Worm (Caenorhabditis elegans) whole organism, L4 larva: ENCODE results near the gene srw-24.

ENCODE experiments used
- R02D3.7 ChIP-seq: fragments of 150-350 bp; sonication (generic microtip); optimal IDR thresholded peaks from 3 replicates; lab custom pipeline; 2014; ENCODE audit warnings: missing biosample characterization, missing genetic modification characterization
- Y105C5A.15 ChIP-seq: fragments of 200-800 bp; sonication (Bioruptor generic); IDR thresholded peaks from 2 replicates; pipeline ENCODE4 v1.3.6; 2022; ENCODE audit warnings: missing genetic modification characterization, missing compliant biosample characterization
- Y48G9A.11 ChIP-seq: fragments of 200-800 bp; sonication (Bioruptor generic); IDR thresholded peaks from 2 replicates; pipeline ENCODE4 v1.3.6; 2022; ENCODE audit warnings: missing genetic modification reagents, missing genetic modification characterization, missing compliant biosample characterization
- ZK337.2 ChIP-seq: fragments of 200-800 bp; sonication (Bioruptor generic); IDR thresholded peaks from 2 replicates; pipeline ENCODE4 v1.3.6; 2022; ENCODE audit warnings: missing genetic modification reagents, missing genetic modification characterization, missing compliant biosample characterization
- ama-1 ChIP-seq: fragments of 150-350 bp; optimal IDR thresholded peaks from 2 replicates; lab custom pipeline; 2014; ENCODE audit warnings: inconsistent platforms, mixed read lengths
- arid-1 ChIP-seq: fragments of 200-800 bp; sonication (Bioruptor generic); conservative IDR thresholded peaks from 2 replicates; pipeline ENCODE4 v1.3.6; 2022; ENCODE audit warnings: missing genetic modification reagents, missing genetic modification characterization, missing compliant biosample characterization
- ceh-20 ChIP-seq: fragments of 200-800 bp; sonication (Bioruptor generic); IDR thresholded peaks from 2 replicates; pipeline ENCODE4 v1.3.6; 2022; ENCODE audit warnings: missing genetic modification reagents, missing genetic modification characterization, missing compliant biosample characterization
- ceh-82 ChIP-seq: sonication (generic microtip); optimal IDR thresholded peaks from 2 replicates; lab custom pipeline; 2017; ENCODE audit warnings: missing biosample characterization, missing genetic modification characterization
- cey-2 ChIP-seq: sonication (generic microtip); optimal IDR thresholded peaks from 3 replicates; lab custom pipeline; 2017; ENCODE audit warnings: missing genetic modification characterization, mild to moderate bottlenecking, missing compliant biosample characterization, antibody characterized with exemption, borderline replicate concordance; ENCODE audit not compliant: insufficient read depth
- daf-16 ChIP-seq, 3 experiments: sonication (generic microtip); optimal IDR thresholded peaks; 2 replicates each; lab custom pipeline; 2016 to 2017; ENCODE audit warnings: missing genetic modification characterization in 3 of 3, missing genetic modification reagents in 3 of 3, mild to moderate bottlenecking in 2 of 3, missing compliant biosample characterization in 2 of 3, missing biosample characterization in 1 of 3, moderate library complexity in 1 of 3
- dmd-6 ChIP-seq: fragments of 200-800 bp; sonication (Bioruptor generic); IDR thresholded peaks from 2 replicates; pipeline ENCODE4 v1.3.6; 2022; ENCODE audit warnings: missing genetic modification reagents, missing genetic modification characterization, missing compliant biosample characterization
- dpl-1 ChIP-seq: fragments of 150-350 bp; optimal IDR thresholded peaks from 2 replicates; lab custom pipeline; 2014; ENCODE audit warnings: missing biosample characterization, missing genetic modification reagents, missing genetic modification characterization
- dve-1 ChIP-seq: sonication (generic microtip); optimal IDR thresholded peaks from 2 replicates; lab custom pipeline; 2017; ENCODE audit warnings: antibody characterized with exemption, mild to moderate bottlenecking, missing genetic modification characterization, missing compliant biosample characterization; ENCODE audit not compliant: insufficient read depth
- fkh-10 ChIP-seq: fragments of 150-350 bp; optimal IDR thresholded peaks from 2 replicates; lab custom pipeline; 2014; ENCODE audit warnings: missing biosample characterization, missing genetic modification reagents, missing genetic modification characterization
- fos-1 ChIP-seq: fragments of 150-350 bp; optimal IDR thresholded peaks from 2 replicates; lab custom pipeline; 2014; ENCODE audit warnings: missing biosample characterization, missing genetic modification characterization
- gei-8 ChIP-seq: fragments of 200-800 bp; sonication (Bioruptor generic); optimal IDR thresholded peaks from 2 replicates; lab custom pipeline; 2018; ENCODE audit warnings: mild to moderate bottlenecking, missing genetic modification characterization, missing compliant biosample characterization
- hif-1 ChIP-seq, 2 experiments: sonication (generic microtip); optimal IDR thresholded peaks; 2 replicates each; lab custom pipeline; 2016 to 2017; ENCODE audit warnings: missing compliant biosample characterization in 2 of 2, missing genetic modification characterization in 2 of 2, missing genetic modification reagents in 2 of 2, missing genotype in 2 of 2, mild to moderate bottlenecking in 1 of 2
- hlh-11 ChIP-seq: fragments of 200-800 bp; sonication (Bioruptor generic); optimal IDR thresholded peaks from 2 replicates; lab custom pipeline; 2018; ENCODE audit warnings: mild to moderate bottlenecking, missing genetic modification characterization, missing compliant biosample characterization
- hmg-1.1 ChIP-seq: fragments of 200-800 bp; sonication (Bioruptor generic); IDR thresholded peaks from 2 replicates; pipeline ENCODE4 v1.3.6; 2022; ENCODE audit warnings: missing genetic modification reagents, missing genetic modification characterization, missing compliant biosample characterization
- lin-13 ChIP-seq: fragments of 150-350 bp; optimal IDR thresholded peaks from 2 replicates; lab custom pipeline; 2014; ENCODE audit warnings: missing biosample characterization, missing genetic modification reagents, missing genetic modification characterization
- lin-15B ChIP-seq: fragments of 150-350 bp; sonication (generic microtip); optimal IDR thresholded peaks from 3 replicates; lab custom pipeline; 2014; ENCODE audit warnings: missing biosample characterization, missing genetic modification characterization
- lin-38 ChIP-seq: fragments of 200-800 bp; sonication (Bioruptor generic); IDR thresholded peaks from 2 replicates; pipeline ENCODE4 v1.3.6; 2022; ENCODE audit warnings: missing genetic modification reagents, missing genetic modification characterization, missing compliant biosample characterization
- lin-39 ChIP-seq: fragments of 150-350 bp; optimal IDR thresholded peaks from 2 replicates; lab custom pipeline; 2014; ENCODE audit warnings: missing biosample characterization, missing genetic modification reagents, missing genetic modification characterization
- lir-3 ChIP-seq: sonication (generic microtip); optimal IDR thresholded peaks from 2 replicates; lab custom pipeline; 2016; ENCODE audit warnings: mild to moderate bottlenecking, missing genetic modification characterization, missing compliant biosample characterization
- lsy-2 ChIP-seq, 2 experiments: fragments of 150-350 bp in 1 of 2; sonication (generic microtip) in 1 of 2; optimal IDR thresholded peaks; 2 replicates each; lab custom pipeline; 2014 to 2017; ENCODE audit warnings: missing biosample characterization in 2 of 2, missing genetic modification characterization in 2 of 2
- mdl-1 ChIP-seq, 2 experiments: fragments of 150-350 bp in 1 of 2; sonication (generic microtip) in 1 of 2; optimal IDR thresholded peaks; 2 replicates each; lab custom pipeline; 2014 to 2017; ENCODE audit warnings: missing biosample characterization in 2 of 2, missing genetic modification characterization in 2 of 2
- mes-2 ChIP-seq: sonication (generic microtip); optimal IDR thresholded peaks from 2 replicates; lab custom pipeline; 2016; ENCODE audit warnings: missing genotype, mild to moderate bottlenecking, missing genetic modification characterization, missing compliant biosample characterization; ENCODE audit not compliant: poor library complexity, severe bottlenecking
- mxl-2 ChIP-seq: fragments of 200-800 bp; sonication (Bioruptor generic); conservative IDR thresholded peaks from 2 replicates; pipeline ENCODE4 v1.3.6; 2022; ENCODE audit warnings: missing genetic modification reagents, missing genetic modification characterization, missing compliant biosample characterization
- mxl-3 ChIP-seq: fragments of 200-800 bp; sonication (Bioruptor generic); optimal IDR thresholded peaks from 2 replicates; lab custom pipeline; 2018; ENCODE audit warnings: mild to moderate bottlenecking, missing genetic modification characterization, missing compliant biosample characterization
- nhr-102 ChIP-seq: sonication (generic microtip); optimal IDR thresholded peaks from 2 replicates; lab custom pipeline; 2016; ENCODE audit warnings: mild to moderate bottlenecking, missing genetic modification characterization, moderate library complexity, missing compliant biosample characterization
- nhr-11 ChIP-seq: fragments of 150-350 bp; optimal IDR thresholded peaks from 2 replicates; lab custom pipeline; 2014; ENCODE audit warnings: missing biosample characterization, missing genetic modification characterization
- nhr-41 ChIP-seq: fragments of 200-800 bp; sonication (Bioruptor generic); IDR thresholded peaks from 2 replicates; pipeline ENCODE4 v1.3.6; 2022; ENCODE audit warnings: missing genetic modification reagents, missing genetic modification characterization, missing compliant biosample characterization
- nhr-48 ChIP-seq: sonication (generic microtip); optimal IDR thresholded peaks from 2 replicates; lab custom pipeline; 2016; ENCODE audit warnings: mild to moderate bottlenecking, missing genetic modification characterization, missing compliant biosample characterization
- nhr-6 ChIP-seq: fragments of 150-350 bp; optimal IDR thresholded peaks from 2 replicates; lab custom pipeline; 2014; ENCODE audit warnings: missing biosample characterization, missing genetic modification characterization
- nhr-77 ChIP-seq: fragments of 150-350 bp; optimal IDR thresholded peaks from 2 replicates; lab custom pipeline; 2014; ENCODE audit warnings: missing biosample characterization, missing genetic modification characterization
- pha-4 ChIP-seq, 2 experiments: fragments of 150-350 bp in 1 of 2; fragments of 200-800 bp in 1 of 2; sonication (Bioruptor generic) in 1 of 2; IDR thresholded peaks in 1 of 2; optimal IDR thresholded peaks in 1 of 2; 2 replicates each; pipeline versions ENCODE4 v1.3.6 to Lab custom; 2014 to 2022; ENCODE audit warnings: missing genetic modification characterization in 2 of 2, missing genetic modification reagents in 2 of 2, missing biosample characterization in 1 of 2, missing compliant biosample characterization in 1 of 2
- php-3 ChIP-seq: fragments of 200-800 bp; sonication (Bioruptor generic); IDR thresholded peaks from 2 replicates; pipeline ENCODE4 v1.3.6; 2022; ENCODE audit warnings: missing genetic modification reagents, missing genetic modification characterization, missing compliant biosample characterization
- rbr-2 ChIP-seq: sonication (generic microtip); optimal IDR thresholded peaks from 2 replicates; lab custom pipeline; 2016; ENCODE audit warnings: missing genotype, missing genetic modification characterization, missing compliant biosample characterization
- snpc-1.2 ChIP-seq: fragments of 200-800 bp; sonication (Bioruptor generic); IDR thresholded peaks from 2 replicates; pipeline ENCODE4 v1.3.6; 2022; ENCODE audit warnings: missing genetic modification reagents, missing genetic modification characterization, missing compliant biosample characterization
- snpc-4 ChIP-seq: fragments of 150-350 bp; optimal IDR thresholded peaks from 2 replicates; lab custom pipeline; 2014; ENCODE audit warnings: missing biosample characterization, missing genetic modification characterization
- vab-7 ChIP-seq: fragments of 200-800 bp; sonication (Bioruptor generic); IDR thresholded peaks from 2 replicates; pipeline ENCODE4 v1.3.6; 2022; ENCODE audit warnings: missing genetic modification reagents, missing genetic modification characterization, missing compliant biosample characterization
- zag-1 ChIP-seq: fragments of 150-350 bp; optimal IDR thresholded peaks from 2 replicates; lab custom pipeline; 2014; ENCODE audit warnings: missing biosample characterization, missing genetic modification characterization
- zfp-2 ChIP-seq: sonication (generic microtip); optimal IDR thresholded peaks from 2 replicates; lab custom pipeline; 2016; ENCODE audit warnings: mild to moderate bottlenecking, missing genetic modification characterization, missing compliant biosample characterization
- zip-2 ChIP-seq: fragments of 150-350 bp; optimal IDR thresholded peaks from 2 replicates; lab custom pipeline; 2014; ENCODE audit warnings: missing biosample characterization, missing genetic modification characterization
- ztf-7 ChIP-seq: fragments of 150-350 bp; optimal IDR thresholded peaks from 2 replicates; lab custom pipeline; 2014; ENCODE audit warnings: missing biosample characterization, missing genetic modification characterization

The srw-24 gene

ce11 chrV:15187083-15188057 is 36.4 kb upstream of the srw-24 start, which contains the start of the genes cyn-7 and bath-36 (continued):
- no peak for TF ChIP-seq lin-39 (tag; lab: Kevin White, UChicago)
- TF ChIP-seq nhr-6: peak; percentile 74
- TF ChIP-seq mxl-2 (GFP tag; lab: Robert Waterston, UW): no peak
- TF ChIP-seq Y105C5A.15: no peak
- 0 out of 2 replicates have a peak, but pooled peaks have one; percentile 28 for TF ChIP-seq arid-1 (GFP tag; lab: Robert Waterston, UW)
- TF ChIP-seq lin-15B: no peak

DNA sequence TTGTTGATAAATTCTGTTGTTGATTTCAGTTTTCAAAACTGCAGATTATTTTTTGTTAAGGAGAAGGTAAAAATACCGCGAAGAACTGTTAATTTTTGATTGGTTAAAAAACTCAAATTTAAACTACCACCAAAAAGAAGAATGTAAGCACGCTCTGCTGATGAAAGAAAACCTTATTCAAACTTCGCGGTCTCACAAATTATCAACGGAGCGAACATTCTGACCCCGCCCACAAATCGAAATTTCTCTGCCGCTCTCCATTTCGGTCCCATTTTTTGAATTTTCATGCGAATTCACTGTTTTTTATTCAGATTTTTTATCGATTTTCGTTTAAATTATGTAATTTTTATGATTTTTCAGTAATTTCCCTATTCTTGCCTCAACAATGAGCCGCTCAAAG is 34.2 kb upstream of the srw-24 start, which contains the start of gene cyn-3:
TSS of gene cyn-3 (plus strand) at position 361 of the 400 bp plus-strand sequence.
- peak in 1 of 2 experiments; percentile 31 for TF ChIP-seq mdl-1 (tag; optimal IDR thresholded peaks at IDR 0.05; lab: Kevin White, UChicago)
- peak in 1 of 2 experiments; percentile 35 for TF ChIP-seq daf-16 (GFP tag; optimal IDR thresholded peaks at IDR 0.05; lab: Kevin White, UChicago)
- peak; percentile 65 for TF ChIP-seq daf-16 (tag; optimal IDR thresholded peaks at IDR 0.05; lab: Kevin White, UChicago)
- peak; percentile 66 for TF ChIP-seq dmd-6 (GFP tag; lab: Robert Waterston, UW)
- no peak for TF ChIP-seq php-3 (GFP tag; lab: Robert Waterston, UW)
- TF ChIP-seq nhr-102 (tag; lab: Kevin White, UChicago): peak; percentile 41
- TF ChIP-seq gei-8: no peak
- peak in 1 of 2 experiments; percentile 60 for TF ChIP-seq hif-1 (tag; optimal IDR thresholded peaks at IDR 0.05; lab: Kevin White, UChicago)
- TF ChIP-seq fos-1 (tag; lab: Kevin White, UChicago): no peak
- no peak for TF ChIP-seq lir-3 (tag; lab: Kevin White, UChicago)
- peak; percentile 92 for TF ChIP-seq dve-1 (tag; lab: Kevin White, UChicago)
- TF ChIP-seq lin-39 (tag; lab: Kevin White, UChicago): no peak
- 0 out of 2 replicates have a peak, but pooled peaks have one; percentile 44 for TF ChIP-seq pha-4 (GFP tag; IDR thresholded peaks at IDR 0.05; lab: Robert Waterston, UW)
- peak; percentile 71 for TF ChIP-seq pha-4 (tag; optimal IDR thresholded peaks at IDR 0.05; lab: Kevin White, UChicago)
- peak; percentile 81 for TF ChIP-seq fkh-10 (GFP tag; lab: Kevin White, UChicago)
- no peak for TF ChIP-seq R02D3.7
- peak; percentile 32 to 94 for TF ChIP-seq lsy-2 (tag; optimal IDR thresholded peaks at IDR 0.05; lab: Kevin White, UChicago)
- peak; percentile 2 for TF ChIP-seq ama-1 (lab: Kevin White, UChicago)
- TF ChIP-seq hlh-11 (tag; lab: Kevin White, UChicago): peak; percentile 73
- TF ChIP-seq lin-13 (GFP tag; lab: Kevin White, UChicago): no peak
- TF ChIP-seq nhr-6: peak; percentile 99
- TF ChIP-seq dpl-1 (GFP tag; lab: Kevin White, UChicago): peak; percentile 99
- TF ChIP-seq nhr-77: peak; percentile 82
- no peak for TF ChIP-seq ZK337.2 (GFP tag; lab: Robert Waterston, UW)
- TF ChIP-seq lin-38 (GFP tag; lab: Robert Waterston, UW): peak; percentile 98
- peak; percentile 9 for TF ChIP-seq nhr-48 (tag; lab: Kevin White, UChicago)
- TF ChIP-seq zag-1: no peak
- no peak for TF ChIP-seq zip-2 (tag; lab: Kevin White, UChicago)
- TF ChIP-seq nhr-41 (GFP tag; lab: Robert Waterston, UW): no peak
- TF ChIP-seq ceh-82 (tag; lab: Kevin White, UChicago): no peak
- TF ChIP-seq vab-7: no peak
- no peak for TF ChIP-seq zfp-2 (tag; lab: Kevin White, UChicago)
- TF ChIP-seq snpc-4: no peak
- no peak for TF ChIP-seq ceh-20 (GFP tag; lab: Robert Waterston, UW)
- no peak for TF ChIP-seq mxl-3
- no peak for TF ChIP-seq cey-2
- TF ChIP-seq ztf-7 (tag; lab: Kevin White, UChicago): peak; percentile 63
- peak; percentile 81 for TF ChIP-seq rbr-2 (tag; lab: Kevin White, UChicago)
- peak; percentile 55 for TF ChIP-seq hmg-1.1
- peak; percentile 69 for TF ChIP-seq nhr-11 (tag; lab: Kevin White, UChicago)
- TF ChIP-seq mes-2 (tag; lab: Kevin White, UChicago): peak; percentile 92
- no peak for TF ChIP-seq Y48G9A.11 (GFP tag; lab: Robert Waterston, UW)
- peak; percentile 28; the same call in 1 of the 2 replicates for TF ChIP-seq snpc-1.2 (GFP tag; lab: Robert Waterston, UW)
